Worm (Caenorhabditis elegans): ENCODE data around the gene F01F1.3.

- no peak for TF ChIP-seq pes-1 (GFP tag; IDR thresholded peaks at IDR 0.05)
- no peak for TF ChIP-seq sea-1 (GFP tag; conservative IDR thresholded peaks at IDR 0.05)
Observed at ce11 chrIII:5842920-5843319, 28.8 kb upstream of the F01F1.3 start.
